Fruit fly (Drosophila melanogaster) whole organism, prepupa: ENCODE data around the gene COX7A.

Experiments
- CG8632 ChIP-seq: fragments of 200-800 bp; sonication (Bioruptor generic); optimal IDR thresholded peaks from 3 replicates; lab custom pipeline; 2016; ENCODE audit warnings: missing biosample characterization, missing genetic modification characterization
- Hr38 ChIP-seq: sonication (Bioruptor generic); optimal IDR thresholded peaks from 2 replicates; lab custom pipeline; 2016; ENCODE audit warnings: missing biosample characterization, missing genetic modification characterization
- Met ChIP-seq: fragments of 200-800 bp; sonication (Bioruptor generic); optimal IDR thresholded peaks from 3 replicates; lab custom pipeline; 2016; ENCODE audit warnings: missing biosample characterization, missing genetic modification characterization
- Sox14 ChIP-seq: fragments of 200-800 bp; sonication (Bioruptor generic); optimal IDR thresholded peaks from 3 replicates; lab custom pipeline; 2016; ENCODE audit warnings: missing biosample characterization, missing genetic modification characterization
- acj6 ChIP-seq: fragments of 200-800 bp; sonication (Bioruptor generic); optimal IDR thresholded peaks from 3 replicates; lab custom pipeline; 2016; ENCODE audit warnings: missing biosample characterization, missing genetic modification characterization
- fkh ChIP-seq: fragments of 200-800 bp; sonication (Bioruptor generic); optimal IDR thresholded peaks from 3 replicates; lab custom pipeline; 2017; ENCODE audit warnings: missing biosample characterization, mild to moderate bottlenecking, missing genetic modification characterization, moderate library complexity
- vri ChIP-seq: fragments of 200-800 bp; sonication (Bioruptor generic); optimal IDR thresholded peaks from 3 replicates; lab custom pipeline; 2016; ENCODE audit warnings: missing biosample characterization, mild to moderate bottlenecking, missing genetic modification characterization

- TF ChIP-seq Met (GFP tag; lab: Kevin White, UChicago), result no peak
- no peak for TF ChIP-seq CG8632 (GFP tag; lab: Kevin White, UChicago)
- TF ChIP-seq Sox14 (GFP tag; lab: Kevin White, UChicago), result no peak
- no peak for TF ChIP-seq acj6 (GFP tag; lab: Kevin White, UChicago)
- no peak for TF ChIP-seq vri
- no peak for TF ChIP-seq fkh (GFP tag; lab: Kevin White, UChicago)
- TF ChIP-seq Hr38 (GFP tag; lab: Kevin White, UChicago), result no peak
Observed at dm6 chr3R:8313038-8313437, 27.8 kb downstream of the COX7A start, which contains the start of gene CG7483.
